Fruit fly (Drosophila melanogaster) whole organism: Measurements from ENCODE around the gene CG1090.

Experiments
- CG8478 ChIP-seq: fragments of >200 bp; optimal IDR thresholded peaks from 2 replicates; lab custom pipeline; 2018; ENCODE audit warnings: inconsistent platforms
- Dll ChIP-seq: fragments of >200 bp; optimal IDR thresholded peaks from 2 replicates; lab custom pipeline; 2017
- EcR ChIP-seq, 2 experiments: fragments of >200 bp; optimal IDR thresholded peaks; 2 replicates each; lab custom pipeline; 2017; ENCODE audit warnings: missing biosample characterization in 2 of 2, missing genetic modification characterization in 2 of 2, missing genetic modification reagents in 2 of 2
- pan ChIP-seq: fragments of >200 bp; optimal IDR thresholded peaks from 2 replicates; lab custom pipeline; 2017
- psq ChIP-seq: fragments of >200 bp; optimal IDR thresholded peaks from 2 replicates; lab custom pipeline; 2017
- usp ChIP-seq: fragments of >200 bp; optimal IDR thresholded peaks from 2 replicates; lab custom pipeline; 2017; ENCODE audit warnings: missing biosample characterization, missing genetic modification characterization, mixed read lengths

The CG1090 gene

dm6 chr3R:4346636-4347035 is 13.0 kb upstream of the CG1090 start, which contains the start of gene hkb:
TSS of gene hkb (minus strand) at chr3R:4346646.
- TF ChIP-seq usp (GFP tag; lab: Kevin White, UChicago) (no peak), EcR (GFP tag; optimal IDR thresholded peaks at IDR 0.05; lab: Kevin White, UChicago) (no peak), Dll (lab: Kevin White, UChicago) (no peak), CG8478 (lab: Kevin White, UChicago) (no peak), psq (lab: Kevin White, UChicago) (no peak), pan (lab: Kevin White, UChicago) (no peak)

- TF ChIP-seq psq (lab: Kevin White, UChicago): no peak
- no peak for TF ChIP-seq pan (lab: Kevin White, UChicago)
- no peak for TF ChIP-seq EcR (GFP tag; optimal IDR thresholded peaks at IDR 0.05; lab: Kevin White, UChicago)
- no peak for TF ChIP-seq usp (GFP tag; lab: Kevin White, UChicago)
- no peak for TF ChIP-seq Dll (lab: Kevin White, UChicago)
- no peak for TF ChIP-seq CG8478 (lab: Kevin White, UChicago)
Measured at dm6 chr3R:4348197-4348814, 11.4 kb upstream of the CG1090 start.

DNA sequence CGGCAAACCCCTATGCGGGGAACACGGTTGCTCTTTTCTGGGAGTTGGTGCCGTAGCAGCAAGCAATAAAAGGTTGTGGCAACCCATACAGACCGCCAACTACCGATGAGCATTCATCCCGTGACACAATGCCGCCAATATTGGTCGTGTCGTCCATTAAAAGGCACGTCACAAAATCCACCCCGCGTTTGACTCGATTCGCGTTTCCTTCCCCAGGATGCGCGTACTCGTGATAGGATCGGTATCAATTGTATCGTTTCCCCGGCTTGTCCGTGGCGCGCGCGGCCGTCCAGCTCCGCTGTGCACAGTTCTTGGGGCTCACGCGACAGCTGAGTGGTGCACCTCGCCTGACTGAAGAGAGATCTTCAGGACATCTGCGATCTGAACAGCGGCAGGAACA is 9.5 kb upstream of the CG1090 start:
- TF ChIP-seq psq (lab: Kevin White, UChicago): no peak
- no peak for TF ChIP-seq Dll (lab: Kevin White, UChicago)
- no peak for TF ChIP-seq pan (lab: Kevin White, UChicago)
- TF ChIP-seq CG8478 (lab: Kevin White, UChicago): no peak

DNA sequence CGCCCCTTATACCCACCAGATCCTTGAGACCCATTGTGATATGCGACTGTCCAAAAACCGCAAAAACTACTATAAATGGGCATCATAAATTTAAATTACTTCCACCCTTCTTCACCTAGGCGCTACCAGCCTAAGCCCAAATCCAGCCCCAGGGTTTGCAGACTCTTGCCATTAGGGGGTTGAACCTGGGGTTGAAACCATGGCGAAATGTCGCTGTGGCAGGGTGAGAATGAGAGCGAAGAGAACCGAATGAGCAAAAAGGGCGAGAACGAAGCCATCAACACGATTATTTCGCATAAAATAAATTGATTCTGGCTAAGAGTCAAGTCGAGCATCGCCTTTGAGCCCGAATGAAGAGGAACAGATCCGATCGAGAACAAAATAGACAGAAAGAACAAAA is 6.1 kb upstream of the CG1090 start:
- TF ChIP-seq EcR (GFP tag; optimal IDR thresholded peaks at IDR 0.05; lab: Kevin White, UChicago) (no peak), CG8478 (lab: Kevin White, UChicago) (no peak), psq (lab: Kevin White, UChicago) (no peak), usp (GFP tag; lab: Kevin White, UChicago) (no peak), pan (lab: Kevin White, UChicago) (no peak), Dll (lab: Kevin White, UChicago) (no peak)

- TF ChIP-seq psq (lab: Kevin White, UChicago) (no peak), Dll (lab: Kevin White, UChicago) (peak; percentile 50), usp (GFP tag; lab: Kevin White, UChicago) (no peak), pan (lab: Kevin White, UChicago) (no peak), EcR (GFP tag; optimal IDR thresholded peaks at IDR 0.05; lab: Kevin White, UChicago) (peak in 1 of 2 experiments; percentile 43), CG8478 (lab: Kevin White, UChicago) (no peak)
Measured at dm6 chr3R:4360668-4361110, 1.0 kb downstream of the CG1090 start.

dm6 chr3R:4362010-4362409 is 2.3 kb downstream of the CG1090 start:
- TF ChIP-seq usp (GFP tag; lab: Kevin White, UChicago) (no peak), psq (lab: Kevin White, UChicago) (no peak), pan (lab: Kevin White, UChicago) (no peak), EcR (GFP tag; optimal IDR thresholded peaks at IDR 0.05; lab: Kevin White, UChicago) (no peak), Dll (lab: Kevin White, UChicago) (no peak), CG8478 (lab: Kevin White, UChicago) (no peak)

DNA sequence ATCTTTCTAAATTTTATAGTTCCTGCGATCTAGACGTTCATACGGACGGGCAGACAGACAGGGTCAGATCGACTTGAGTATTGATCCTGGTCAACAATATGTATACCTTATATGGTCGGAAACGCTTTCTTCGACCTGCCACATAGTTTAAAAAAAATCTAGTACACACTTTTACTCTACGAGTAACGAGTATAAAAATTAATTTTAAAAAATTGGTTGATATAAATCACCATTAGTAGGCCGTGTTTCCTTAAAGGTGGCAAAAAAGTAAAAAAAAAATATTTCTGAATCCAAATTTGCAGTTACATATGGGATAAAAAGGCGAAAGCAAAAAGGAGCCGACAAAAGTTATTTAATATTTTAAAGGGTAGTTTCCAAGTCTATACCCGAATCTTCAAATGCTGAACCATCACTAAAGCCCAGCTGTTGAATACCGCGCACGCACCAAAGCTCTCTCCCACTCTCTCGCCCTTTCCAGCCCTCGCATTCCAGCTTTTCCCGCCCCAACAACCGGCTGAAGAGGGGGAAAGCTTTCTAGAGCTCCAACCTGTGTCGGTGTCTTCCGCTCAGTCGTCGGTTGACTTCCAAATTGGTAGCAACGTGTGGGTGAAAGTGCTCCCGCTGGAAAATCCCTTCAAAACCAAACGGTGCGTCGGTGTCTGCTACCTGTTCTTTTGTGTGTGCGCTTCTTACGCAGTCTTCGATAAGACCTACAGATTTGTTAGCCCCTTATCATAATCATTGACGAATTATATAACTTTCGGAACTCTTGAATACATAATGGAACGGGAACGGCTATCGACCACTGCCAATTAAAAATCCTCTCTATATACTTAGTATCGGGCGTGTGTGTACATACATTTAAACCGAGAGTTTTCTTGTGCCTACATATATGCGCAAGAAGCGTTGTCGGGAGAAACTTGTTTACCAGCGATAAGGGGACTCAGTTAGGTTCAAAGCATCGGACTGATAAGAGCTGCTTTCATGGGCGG is 19.0 kb downstream of the CG1090 start, which contains the start of gene Sfxn1-3:
Gene Sfxn1-3 (plus strand): TSS at position 238 of the 992 bp plus-strand sequence.
- no peak for TF ChIP-seq CG8478 (lab: Kevin White, UChicago)
- no peak for TF ChIP-seq psq (lab: Kevin White, UChicago)
- TF ChIP-seq Dll (lab: Kevin White, UChicago): no peak
- TF ChIP-seq pan (lab: Kevin White, UChicago): peak; percentile 74

DNA sequence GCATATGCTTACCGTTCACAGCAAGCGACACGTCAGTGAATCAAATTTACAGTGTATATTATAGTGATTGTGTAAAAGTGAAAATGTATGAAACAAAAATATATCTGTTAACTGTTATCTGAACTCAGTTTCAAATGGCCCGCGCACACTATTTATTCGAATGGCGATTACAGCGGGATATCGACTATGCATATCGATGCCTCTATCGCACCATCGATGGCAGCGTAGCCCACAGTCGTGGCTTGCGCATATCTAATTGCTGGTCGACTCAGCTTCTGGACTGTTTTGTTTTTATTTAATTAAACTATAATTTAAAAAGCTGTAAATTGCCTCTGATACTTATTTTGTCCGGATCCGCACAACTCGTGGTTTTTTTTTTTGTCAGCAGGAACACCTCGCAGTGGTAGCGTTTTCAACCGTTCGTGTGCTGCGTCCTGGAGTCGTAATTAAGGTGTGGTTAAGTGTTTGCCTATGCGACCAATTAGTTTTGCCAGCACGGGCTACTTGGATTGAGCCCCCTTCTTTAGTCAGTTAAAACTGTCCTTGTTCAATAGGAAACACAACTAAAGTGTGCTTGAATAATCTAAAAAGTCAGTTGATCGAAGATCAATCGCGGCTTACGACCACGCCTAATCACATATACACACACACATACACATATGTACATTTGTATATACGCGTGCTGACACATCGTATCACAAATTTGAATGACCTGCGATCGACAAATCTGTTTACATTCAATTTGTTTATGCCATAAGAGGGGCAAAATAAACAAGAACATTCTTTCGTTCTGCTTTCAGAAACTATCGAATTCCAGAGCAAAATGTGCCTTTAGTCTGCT is 21.6 kb downstream of the CG1090 start, which contains the start of gene Cont:
Gene Cont (plus strand): TSS at position 228 of the 841 bp plus-strand sequence.
- no peak for TF ChIP-seq Dll (lab: Kevin White, UChicago)
- TF ChIP-seq pan (lab: Kevin White, UChicago): no peak

- no peak for TF ChIP-seq CG8478 (lab: Kevin White, UChicago)
- no peak for TF ChIP-seq EcR (GFP tag; optimal IDR thresholded peaks at IDR 0.05; lab: Kevin White, UChicago)
- TF ChIP-seq Dll (lab: Kevin White, UChicago): no peak
- no peak for TF ChIP-seq pan (lab: Kevin White, UChicago)
- no peak for TF ChIP-seq psq (lab: Kevin White, UChicago)
- TF ChIP-seq usp (GFP tag; lab: Kevin White, UChicago): no peak
Measured at dm6 chr3R:4382165-4382564, 22.5 kb downstream of the CG1090 start.

- TF ChIP-seq Dll (lab: Kevin White, UChicago) (no peak), usp (GFP tag; lab: Kevin White, UChicago) (no peak), psq (lab: Kevin White, UChicago) (no peak), EcR (GFP tag; optimal IDR thresholded peaks at IDR 0.05; lab: Kevin White, UChicago) (no peak)
Measured at dm6 chr3R:4387490-4387889, 27.8 kb downstream of the CG1090 start, which contains the start of gene tub. TSS of gene tub (plus strand) at chr3R:4387742.
